Worm (Caenorhabditis elegans) whole organism, L4 larva: ENCODE results near the gene F59E12.17.

Source experiments
- T20F7.1 ChIP-seq: fragments of 200-800 bp; sonication (Bioruptor generic); optimal IDR thresholded peaks from 2 replicates; lab custom pipeline; 2018; ENCODE audit warnings: mild to moderate bottlenecking, missing genetic modification characterization, missing compliant biosample characterization
- ZK337.2 ChIP-seq: fragments of 200-800 bp; sonication (Bioruptor generic); IDR thresholded peaks from 2 replicates; pipeline ENCODE4 v1.3.6; 2022; ENCODE audit warnings: missing genetic modification reagents, missing genetic modification characterization, missing compliant biosample characterization
- ceh-44 ChIP-seq: fragments of 200-800 bp; sonication (Bioruptor generic); IDR thresholded peaks from 2 replicates; pipeline ENCODE4 v1.3.6; 2022; ENCODE audit warnings: missing genetic modification reagents, missing genetic modification characterization, missing compliant biosample characterization
- pha-4 ChIP-seq, 2 experiments: fragments of 150-350 bp in 1 of 2; fragments of 200-800 bp in 1 of 2; sonication (Bioruptor generic) in 1 of 2; IDR thresholded peaks in 1 of 2; optimal IDR thresholded peaks in 1 of 2; 2 replicates each; pipeline versions ENCODE4 v1.3.6 to Lab custom; 2014 to 2022; ENCODE audit warnings: missing genetic modification characterization in 2 of 2, missing genetic modification reagents in 2 of 2, missing biosample characterization in 1 of 2, missing compliant biosample characterization in 1 of 2
- zfp-3 ChIP-seq: fragments of 200-800 bp; sonication (Bioruptor generic); conservative IDR thresholded peaks from 2 replicates; pipeline ENCODE4 v1.3.6; 2022; ENCODE audit warnings: missing genetic modification reagents, missing genetic modification characterization, missing compliant biosample characterization

Gene F59E12.17

ce11 chrII:5599326-5600044 lies 49.8 kb downstream of the F59E12.17 start, which contains the start of gene C17G10.10 (continued):
- TF ChIP-seq pha-4 (GFP tag; IDR thresholded peaks at IDR 0.05; lab: Robert Waterston, UW) (peak; percentile 50), pha-4 (tag; optimal IDR thresholded peaks at IDR 0.05; lab: Kevin White, UChicago) (peak; percentile 6), ceh-44 (GFP tag; lab: Robert Waterston, UW) (0 out of 2 replicates have a peak, but pooled peaks have one; percentile 29), zfp-3 (0 out of 2 replicates have a peak, but pooled peaks have one; percentile 31), T20F7.1 (peak; percentile 62), ZK337.2 (GFP tag; lab: Robert Waterston, UW) (no peak)
- TF ChIP-seq, all 104 proteins: peak for 44
